Worm (Caenorhabditis elegans): ENCODE data around the gene dhs-7.

Gene dhs-7

ce11 chrII:7211280-7211679 lies 3.0 kb upstream of the dhs-7 start, which contains the start of gene E04F6.8:
TSS of gene E04F6.8 (minus strand) at chrII:7211380.
- no peak for TF ChIP-seq ref-1 (GFP tag; conservative IDR thresholded peaks at IDR 0.05)
- no peak for TF ChIP-seq med-1 (GFP tag; optimal IDR thresholded peaks at IDR 0.05; ENCODE audit: insufficient read depth)
- no peak for TF ChIP-seq flt-1 (GFP tag; IDR thresholded peaks at IDR 0.05)
- no peak for TF ChIP-seq ztf-29 (GFP tag; IDR thresholded peaks at IDR 0.05)
- no peak for TF ChIP-seq cog-1 (tag; optimal IDR thresholded peaks at IDR 0.05)
- no peak for TF ChIP-seq klf-2 (GFP tag; conservative IDR thresholded peaks at IDR 0.05)
- TF ChIP-seq T22C8.4 (GFP tag; IDR thresholded peaks at IDR 0.05) = no peak
- TF ChIP-seq tab-1 (GFP tag; IDR thresholded peaks at IDR 0.05) = no peak
- TF ChIP-seq ztf-23 (GFP tag; IDR thresholded peaks at IDR 0.05) = no peak

- TF ChIP-seq klf-2 (GFP tag; conservative IDR thresholded peaks at IDR 0.05) (no peak), T22C8.4 (GFP tag; IDR thresholded peaks at IDR 0.05) (no peak), tab-1 (GFP tag; IDR thresholded peaks at IDR 0.05) (no peak), med-1 (GFP tag; optimal IDR thresholded peaks at IDR 0.05; ENCODE audit: insufficient read depth) (no peak), flt-1 (GFP tag; IDR thresholded peaks at IDR 0.05) (no peak), cog-1 (tag; optimal IDR thresholded peaks at IDR 0.05) (no peak), ztf-29 (GFP tag; IDR thresholded peaks at IDR 0.05) (no peak), ref-1 (GFP tag; conservative IDR thresholded peaks at IDR 0.05) (no peak), ztf-23 (GFP tag; IDR thresholded peaks at IDR 0.05) (no peak)
Observed at ce11 chrII:7210187-7210586, 1.9 kb upstream of the dhs-7 start, which contains the start of gene E04F6.15. TSS of gene E04F6.15 (minus strand) at chrII:7210287.

- no peak for TF ChIP-seq T22C8.4 (GFP tag; IDR thresholded peaks at IDR 0.05)
- TF ChIP-seq ref-1 (GFP tag; conservative IDR thresholded peaks at IDR 0.05) = no peak
- TF ChIP-seq med-1 (GFP tag; optimal IDR thresholded peaks at IDR 0.05; ENCODE audit: insufficient read depth) = no peak
- no peak for TF ChIP-seq ztf-29 (GFP tag; IDR thresholded peaks at IDR 0.05)
Observed at ce11 chrII:7207649-7208048, 611 bp downstream of the dhs-7 start.

ce11 chrII:7205388-7205787 lies 2.9 kb downstream of the dhs-7 start, which contains the start of gene srd-59:
TSS of gene srd-59 (plus strand) at chrII:7205688.
- TF ChIP-seq ztf-23 (GFP tag; IDR thresholded peaks at IDR 0.05) = no peak

ce11 chrII:7204951-7205350 lies 3.3 kb downstream of the dhs-7 start, which contains the start of gene srd-58:
TSS of gene srd-58 (minus strand) at chrII:7205051.
- TF ChIP-seq med-1 (GFP tag; optimal IDR thresholded peaks at IDR 0.05; ENCODE audit: insufficient read depth) (no peak), T22C8.4 (GFP tag; IDR thresholded peaks at IDR 0.05) (no peak), ref-1 (GFP tag; conservative IDR thresholded peaks at IDR 0.05) (no peak), klf-2 (GFP tag; conservative IDR thresholded peaks at IDR 0.05) (no peak), flt-1 (GFP tag; IDR thresholded peaks at IDR 0.05) (no peak), tab-1 (GFP tag; IDR thresholded peaks at IDR 0.05) (no peak), ztf-23 (GFP tag; IDR thresholded peaks at IDR 0.05) (no peak), cog-1 (tag; optimal IDR thresholded peaks at IDR 0.05) (no peak), ztf-29 (GFP tag; IDR thresholded peaks at IDR 0.05) (no peak)

- TF ChIP-seq ztf-29 (GFP tag; IDR thresholded peaks at IDR 0.05) = no peak
- no peak for TF ChIP-seq T22C8.4 (GFP tag; IDR thresholded peaks at IDR 0.05)
- TF ChIP-seq ref-1 (GFP tag; conservative IDR thresholded peaks at IDR 0.05) = no peak
- TF ChIP-seq klf-2 (GFP tag; conservative IDR thresholded peaks at IDR 0.05) = no peak
- no peak for TF ChIP-seq med-1 (GFP tag; optimal IDR thresholded peaks at IDR 0.05; ENCODE audit: insufficient read depth)
- TF ChIP-seq tab-1 (GFP tag; IDR thresholded peaks at IDR 0.05) = no peak
- no peak for TF ChIP-seq cog-1 (tag; optimal IDR thresholded peaks at IDR 0.05)
- TF ChIP-seq flt-1 (GFP tag; IDR thresholded peaks at IDR 0.05) = no peak
- no peak for TF ChIP-seq ztf-23 (GFP tag; IDR thresholded peaks at IDR 0.05)
Observed at ce11 chrII:7203110-7203509, 5.2 kb downstream of the dhs-7 start, which contains the start of gene srd-56. TSS of gene srd-56 (minus strand) at chrII:7203210.

- TF ChIP-seq ztf-23 (GFP tag; IDR thresholded peaks at IDR 0.05) (peak; percentile 94), flt-1 (GFP tag; IDR thresholded peaks at IDR 0.05) (peak; percentile 95), med-1 (GFP tag; optimal IDR thresholded peaks at IDR 0.05; ENCODE audit: insufficient read depth) (peak; percentile 61), cog-1 (tag; optimal IDR thresholded peaks at IDR 0.05) (peak; percentile 74), T22C8.4 (GFP tag; IDR thresholded peaks at IDR 0.05) (peak; percentile 92), ztf-29 (GFP tag; IDR thresholded peaks at IDR 0.05) (peak; percentile 85), ref-1 (GFP tag; conservative IDR thresholded peaks at IDR 0.05) (peak; percentile 82), tab-1 (GFP tag; IDR thresholded peaks at IDR 0.05) (peak; percentile 96), klf-2 (GFP tag; conservative IDR thresholded peaks at IDR 0.05) (peak; percentile 86)
Observed at ce11 chrII:7200051-7200599, 8.1 kb downstream of the dhs-7 start, which contains the start of gene pcrg-1. TSS of gene pcrg-1 (plus strand) at chrII:7200549.

- TF ChIP-seq med-1 (GFP tag; optimal IDR thresholded peaks at IDR 0.05; ENCODE audit: insufficient read depth) (no peak), cog-1 (tag; optimal IDR thresholded peaks at IDR 0.05) (no peak), tab-1 (GFP tag; IDR thresholded peaks at IDR 0.05) (no peak), T22C8.4 (GFP tag; IDR thresholded peaks at IDR 0.05) (no peak), klf-2 (GFP tag; conservative IDR thresholded peaks at IDR 0.05) (no peak), ref-1 (GFP tag; conservative IDR thresholded peaks at IDR 0.05) (no peak), ztf-23 (GFP tag; IDR thresholded peaks at IDR 0.05) (no peak), ztf-29 (GFP tag; IDR thresholded peaks at IDR 0.05) (no peak), flt-1 (GFP tag; IDR thresholded peaks at IDR 0.05) (no peak)
Observed at ce11 chrII:7199308-7199707, 9.0 kb downstream of the dhs-7 start, which contains the start of gene E04F6.6. TSS of gene E04F6.6 (minus strand) at chrII:7199565.

ce11 chrII:7197434-7197833 lies 10.8 kb downstream of the dhs-7 start:
- no peak for TF ChIP-seq ztf-23 (GFP tag; IDR thresholded peaks at IDR 0.05)
- TF ChIP-seq ztf-29 (GFP tag; IDR thresholded peaks at IDR 0.05) = no peak
- TF ChIP-seq cog-1 (tag; optimal IDR thresholded peaks at IDR 0.05) = no peak
- no peak for TF ChIP-seq tab-1 (GFP tag; IDR thresholded peaks at IDR 0.05)
- no peak for TF ChIP-seq T22C8.4 (GFP tag; IDR thresholded peaks at IDR 0.05)
- no peak for TF ChIP-seq flt-1 (GFP tag; IDR thresholded peaks at IDR 0.05)
- TF ChIP-seq klf-2 (GFP tag; conservative IDR thresholded peaks at IDR 0.05) = no peak
- TF ChIP-seq ref-1 (GFP tag; conservative IDR thresholded peaks at IDR 0.05) = no peak
- TF ChIP-seq med-1 (GFP tag; optimal IDR thresholded peaks at IDR 0.05; ENCODE audit: insufficient read depth) = no peak

ce11 chrII:7196040-7196439 lies 12.2 kb downstream of the dhs-7 start, which contains the start of gene maoc-1:
TSS of gene maoc-1 (plus strand) at chrII:7196276.
- TF ChIP-seq flt-1 (GFP tag; IDR thresholded peaks at IDR 0.05) (no peak), cog-1 (tag; optimal IDR thresholded peaks at IDR 0.05) (no peak), T22C8.4 (GFP tag; IDR thresholded peaks at IDR 0.05) (no peak), ref-1 (GFP tag; conservative IDR thresholded peaks at IDR 0.05) (no peak), tab-1 (GFP tag; IDR thresholded peaks at IDR 0.05) (no peak), ztf-23 (GFP tag; IDR thresholded peaks at IDR 0.05) (no peak), ztf-29 (GFP tag; IDR thresholded peaks at IDR 0.05) (no peak), med-1 (GFP tag; optimal IDR thresholded peaks at IDR 0.05; ENCODE audit: insufficient read depth) (no peak), klf-2 (GFP tag; conservative IDR thresholded peaks at IDR 0.05) (no peak)
